Fruit fly (Drosophila melanogaster) Kc167 (cell line): ENCODE measurements around the gene CG43060.
"Not testable (repeated sequence)": the region's sequence is repeated elsewhere in the genome, so short reads cannot be mapped to it uniquely, and the experiment has no call there.

ENCODE experiments used
- Myc ChIP-seq: fragments of >200 bp; optimal IDR thresholded peaks from 2 replicates; lab custom pipeline; 2017; ENCODE audit warnings: missing external identifiers
- Sin3A ChIP-seq: fragments of >200 bp; optimal IDR thresholded peaks from 2 replicates; lab custom pipeline; 2018; ENCODE audit warnings: missing external identifiers
- h ChIP-seq: fragments of >200 bp; optimal IDR thresholded peaks from 3 replicates; lab custom pipeline; 2018; ENCODE audit warnings: missing external identifiers
- insv ChIP-seq: fragments of >200 bp; optimal IDR thresholded peaks from 3 replicates; lab custom pipeline; 2018; ENCODE audit warnings: missing external identifiers
- psq ChIP-seq: fragments of >200 bp; optimal IDR thresholded peaks from 2 replicates; lab custom pipeline; 2017; ENCODE audit warnings: missing external identifiers
- ttk ChIP-seq: sonication (Bioruptor generic); optimal IDR thresholded peaks from 2 replicates; lab custom pipeline; 2017; ENCODE audit warnings: missing external identifiers

CG43060 gene

dm6 chr3R:8072635-8073034 is 31.6 kb downstream of the CG43060 start:
- TF ChIP-seq insv = no peak
- no peak for TF ChIP-seq Sin3A (lab: Kevin White, UChicago)
- TF ChIP-seq psq (lab: Kevin White, UChicago) = no peak
- no peak for TF ChIP-seq Myc (lab: Kevin White, UChicago)

dm6 chr3R:8086952-8087351 is 45.9 kb downstream of the CG43060 start, which contains the start of gene CG7910:
CG7910 (plus strand) TSS chr3R:8087252.
- TF ChIP-seq ttk (lab: Kevin White, UChicago) (no peak), Sin3A (lab: Kevin White, UChicago) (no peak), psq (lab: Kevin White, UChicago) (no peak), h (lab: Kevin White, UChicago) (no peak), Myc (lab: Kevin White, UChicago) (no peak), insv (no peak)

dm6 chr3R:8093824-8094223 is 52.8 kb downstream of the CG43060 start, which contains the start of gene CG7900:
CG7900 (plus strand) TSS chr3R:8094124.
- not testable (repeated sequence) for TF ChIP-seq ttk, psq, Myc (lab: Kevin White, UChicago)

dm6 chr3R:8105088-8105542 is 64.1 kb downstream of the CG43060 start, which contains the start of gene puc:
puc (plus strand) TSS chr3R:8105332.
- TF ChIP-seq Sin3A (lab: Kevin White, UChicago) (no peak), insv (no peak), Myc (lab: Kevin White, UChicago) (no peak), h (lab: Kevin White, UChicago) (no peak), ttk (lab: Kevin White, UChicago) (no peak), psq (lab: Kevin White, UChicago) (no peak)
